Worm (Caenorhabditis elegans) whole organism, late embryonic: ENCODE results near the gene B0280.7.

Source experiments
- C08G9.2 ChIP-seq: sonication (generic microtip); optimal IDR thresholded peaks from 2 replicates; lab custom pipeline; 2016; ENCODE audit warnings: mild to moderate bottlenecking, missing genetic modification characterization, moderate library complexity, missing compliant biosample characterization
- C38D4.7 ChIP-seq: fragments of 200-800 bp; sonication (Bioruptor generic); optimal IDR thresholded peaks from 2 replicates; lab custom pipeline; 2018; ENCODE audit warnings: mild to moderate bottlenecking, missing genetic modification characterization, moderate library complexity, missing compliant biosample characterization
- F13H6.1 ChIP-seq: sonication (generic microtip); optimal IDR thresholded peaks from 2 replicates; lab custom pipeline; 2016; ENCODE audit warnings: missing genetic modification characterization, missing compliant biosample characterization
- K02D7.2 ChIP-seq: sonication (generic microtip); optimal IDR thresholded peaks from 2 replicates; lab custom pipeline; 2017; ENCODE audit warnings: mild to moderate bottlenecking, missing genetic modification characterization, missing compliant biosample characterization
- T23F11.4 ChIP-seq: fragments of 200-800 bp; sonication (Bioruptor generic); optimal IDR thresholded peaks from 2 replicates; lab custom pipeline; 2018; ENCODE audit warnings: mild to moderate bottlenecking, missing genetic modification characterization, missing compliant biosample characterization
- Y22D7AL.16 ChIP-seq: sonication (generic microtip); optimal IDR thresholded peaks from 2 replicates; lab custom pipeline; 2016; ENCODE audit warnings: missing genetic modification characterization, missing compliant biosample characterization
- ahr-1 ChIP-seq: sonication (generic microtip); optimal IDR thresholded peaks from 2 replicates; lab custom pipeline; 2016; ENCODE audit warnings: missing genetic modification characterization, missing compliant biosample characterization
- ceh-14 ChIP-seq: sonication (generic microtip); optimal IDR thresholded peaks from 2 replicates; lab custom pipeline; 2016; ENCODE audit warnings: missing genotype, missing genetic modification characterization, missing compliant biosample characterization
- ceh-19 ChIP-seq: fragments of 200-800 bp; sonication (Bioruptor generic); optimal IDR thresholded peaks from 2 replicates; lab custom pipeline; 2018; ENCODE audit warnings: mild to moderate bottlenecking, missing genetic modification characterization, missing compliant biosample characterization
- ceh-22 ChIP-seq: sonication (generic microtip); optimal IDR thresholded peaks from 2 replicates; lab custom pipeline; 2017; ENCODE audit warnings: missing biosample characterization, missing genetic modification characterization
- ceh-30 ChIP-seq: fragments of 150-350 bp; optimal IDR thresholded peaks from 2 replicates; lab custom pipeline; 2014; ENCODE audit warnings: missing biosample characterization, missing genetic modification characterization
- ceh-31 ChIP-seq: sonication (generic microtip); optimal IDR thresholded peaks from 2 replicates; lab custom pipeline; 2016; ENCODE audit warnings: missing genetic modification characterization, missing compliant biosample characterization
- ceh-6 ChIP-seq: fragments of 200-800 bp; sonication (Bioruptor generic); optimal IDR thresholded peaks from 2 replicates; lab custom pipeline; 2018; ENCODE audit warnings: mild to moderate bottlenecking, missing genetic modification characterization, missing compliant biosample characterization
- ceh-9 ChIP-seq: sonication (generic microtip); optimal IDR thresholded peaks from 2 replicates; lab custom pipeline; 2016; ENCODE audit warnings: mild to moderate bottlenecking, missing genetic modification characterization, inconsistent platforms, missing compliant biosample characterization
- che-1 ChIP-seq: sonication (generic microtip); optimal IDR thresholded peaks from 2 replicates; lab custom pipeline; 2016; ENCODE audit warnings: mild to moderate bottlenecking, missing genetic modification characterization, missing compliant biosample characterization
- dmd-4 ChIP-seq: sonication (generic microtip); optimal IDR thresholded peaks from 2 replicates; lab custom pipeline; 2016; ENCODE audit warnings: borderline replicate concordance, missing genetic modification characterization, missing compliant biosample characterization
- elt-4 ChIP-seq: sonication (generic microtip); optimal IDR thresholded peaks from 2 replicates; lab custom pipeline; 2016; ENCODE audit warnings: missing genetic modification characterization, missing compliant biosample characterization
- ets-4 ChIP-seq: sonication (generic microtip); optimal IDR thresholded peaks from 2 replicates; lab custom pipeline; 2016; ENCODE audit warnings: missing genetic modification characterization, missing compliant biosample characterization
- eyg-1 ChIP-seq: sonication (generic microtip); optimal IDR thresholded peaks from 2 replicates; lab custom pipeline; 2016; ENCODE audit warnings: missing genotype, missing genetic modification characterization, missing compliant biosample characterization
- fax-1 ChIP-seq: sonication (generic microtip); optimal IDR thresholded peaks from 2 replicates; lab custom pipeline; 2016; ENCODE audit warnings: missing genotype, missing genetic modification characterization, missing compliant biosample characterization
- fkh-10 ChIP-seq: fragments of 150-350 bp; optimal IDR thresholded peaks from 2 replicates; lab custom pipeline; 2014; ENCODE audit warnings: missing biosample characterization, missing genetic modification reagents, missing genetic modification characterization
- fkh-6 ChIP-seq: sonication (generic microtip); optimal IDR thresholded peaks from 2 replicates; lab custom pipeline; 2016; ENCODE audit warnings: missing genetic modification characterization, missing compliant biosample characterization
- hlh-30 ChIP-seq: sonication (generic microtip); optimal IDR thresholded peaks from 2 replicates; lab custom pipeline; 2017; ENCODE audit warnings: antibody characterized with exemption, missing genetic modification characterization, missing compliant biosample characterization; ENCODE audit not compliant: insufficient read depth
- hlh-6 ChIP-seq: sonication (generic microtip); optimal IDR thresholded peaks from 2 replicates; lab custom pipeline; 2016; ENCODE audit warnings: missing genotype, missing genetic modification characterization, missing compliant biosample characterization
- hlh-8 ChIP-seq: sonication (generic microtip); optimal IDR thresholded peaks from 2 replicates; lab custom pipeline; 2016; ENCODE audit warnings: missing genotype, missing genetic modification characterization, missing compliant biosample characterization
- madf-2 ChIP-seq: sonication (generic microtip); optimal IDR thresholded peaks from 2 replicates; lab custom pipeline; 2017; ENCODE audit warnings: missing genetic modification characterization, missing compliant biosample characterization
- mec-3 ChIP-seq: sonication (generic microtip); optimal IDR thresholded peaks from 2 replicates; lab custom pipeline; 2016; ENCODE audit warnings: borderline replicate concordance, missing genetic modification characterization, missing compliant biosample characterization
- nfya-1 ChIP-seq: sonication (generic microtip); optimal IDR thresholded peaks from 2 replicates; lab custom pipeline; 2017; ENCODE audit warnings: missing genetic modification characterization, mild to moderate bottlenecking, missing compliant biosample characterization, antibody characterized with exemption, moderate library complexity
- nhr-11 ChIP-seq: fragments of 150-350 bp; optimal IDR thresholded peaks from 2 replicates; lab custom pipeline; 2014; ENCODE audit warnings: missing biosample characterization, missing genetic modification characterization
- nhr-232 ChIP-seq: sonication (generic microtip); optimal IDR thresholded peaks from 2 replicates; lab custom pipeline; 2016; ENCODE audit warnings: missing genetic modification characterization, missing compliant biosample characterization
- odd-2 ChIP-seq: sonication (generic microtip); optimal IDR thresholded peaks from 2 replicates; lab custom pipeline; 2017; ENCODE audit warnings: antibody characterized with exemption, mild to moderate bottlenecking, missing genetic modification characterization, missing compliant biosample characterization
- pag-3 ChIP-seq: sonication (generic microtip); optimal IDR thresholded peaks from 2 replicates; lab custom pipeline; 2016; ENCODE audit warnings: missing compliant biosample characterization, missing genetic modification characterization, borderline replicate concordance
- pat-9 ChIP-seq: fragments of 200-800 bp; sonication (Bioruptor generic); optimal IDR thresholded peaks from 2 replicates; lab custom pipeline; 2018; ENCODE audit warnings: mild to moderate bottlenecking, missing genetic modification characterization, moderate library complexity, missing compliant biosample characterization
- pax-1 ChIP-seq: fragments of 150-350 bp; optimal IDR thresholded peaks from 2 replicates; lab custom pipeline; 2014; ENCODE audit warnings: missing biosample characterization, missing genetic modification characterization
- pha-4 ChIP-seq: fragments of 150-350 bp; optimal IDR thresholded peaks from 2 replicates; lab custom pipeline; 2018; ENCODE audit warnings: missing biosample characterization, missing genetic modification reagents, missing genetic modification characterization
- pqm-1 ChIP-seq: sonication (generic microtip); optimal IDR thresholded peaks from 2 replicates; lab custom pipeline; 2016; ENCODE audit warnings: missing genetic modification characterization, missing compliant biosample characterization
- rnt-1 ChIP-seq: sonication (generic microtip); optimal IDR thresholded peaks from 2 replicates; lab custom pipeline; 2016; ENCODE audit warnings: missing genetic modification characterization, missing compliant biosample characterization
- sdc-2 ChIP-seq: sonication (generic microtip); optimal IDR thresholded peaks from 2 replicates; lab custom pipeline; 2016; ENCODE audit warnings: missing genotype, missing genetic modification characterization, missing compliant biosample characterization
- sox-2 ChIP-seq: fragments of 200-800 bp; sonication (Bioruptor generic); IDR thresholded peaks from 2 replicates; pipeline ENCODE4 v1.3.6; 2022; ENCODE audit warnings: missing genetic modification reagents, missing genetic modification characterization, missing compliant biosample characterization
- sox-4 ChIP-seq: sonication (generic microtip); optimal IDR thresholded peaks from 2 replicates; lab custom pipeline; 2017; ENCODE audit warnings: mild to moderate bottlenecking, missing genetic modification characterization, inconsistent platforms, missing compliant biosample characterization
- syd-9 ChIP-seq: sonication (generic microtip); optimal IDR thresholded peaks from 2 replicates; lab custom pipeline; 2016; ENCODE audit warnings: mild to moderate bottlenecking, missing genetic modification characterization, moderate library complexity, missing compliant biosample characterization
- tbx-2 ChIP-seq: sonication (generic microtip); optimal IDR thresholded peaks from 2 replicates; lab custom pipeline; 2016; ENCODE audit warnings: missing genetic modification characterization, missing compliant biosample characterization
- tbx-7 ChIP-seq: sonication (generic microtip); optimal IDR thresholded peaks from 2 replicates; lab custom pipeline; 2016; ENCODE audit warnings: missing genotype, missing genetic modification characterization, missing compliant biosample characterization
- ttx-3 ChIP-seq: sonication (generic microtip); optimal IDR thresholded peaks from 2 replicates; lab custom pipeline; 2016; ENCODE audit warnings: missing genetic modification reagents, missing genetic modification characterization, missing compliant biosample characterization
- unc-42 ChIP-seq: sonication (generic microtip); optimal IDR thresholded peaks from 2 replicates; lab custom pipeline; 2016; ENCODE audit warnings: missing genotype, missing genetic modification characterization, missing compliant biosample characterization
- unc-55 ChIP-seq: sonication (generic microtip); optimal IDR thresholded peaks from 2 replicates; lab custom pipeline; 2017; ENCODE audit warnings: missing biosample characterization, missing genetic modification reagents, missing genetic modification characterization
- unc-86 ChIP-seq: sonication (generic microtip); optimal IDR thresholded peaks from 2 replicates; lab custom pipeline; 2016; ENCODE audit warnings: missing genetic modification characterization, missing compliant biosample characterization
- ztf-16 ChIP-seq: sonication (generic microtip); optimal IDR thresholded peaks from 2 replicates; lab custom pipeline; 2017; ENCODE audit warnings: missing genetic modification characterization, missing compliant biosample characterization

The B0280.7 gene

ce11 chrIII:7155631-7156030, 43.9 kb upstream of the B0280.7 start (continued):
- TF ChIP-seq fax-1 (tag; lab: Kevin White, UChicago) (peak; percentile 3), che-1 (tag; lab: Kevin White, UChicago) (no peak), ceh-6 (GFP tag; lab: Kevin White, UChicago) (no peak), unc-86 (tag; lab: Kevin White, UChicago) (peak; percentile 32)

- TF ChIP-seq hlh-30 (no peak), pax-1 (tag; lab: Kevin White, UChicago) (no peak), ttx-3 (tag; lab: Kevin White, UChicago) (no peak), pqm-1 (tag; lab: Kevin White, UChicago) (no peak), pha-4 (tag; lab: Kevin White, UChicago) (no peak), T23F11.4 (GFP tag; lab: Kevin White, UChicago) (no peak), F13H6.1 (tag; lab: Kevin White, UChicago) (no peak), unc-42 (tag; lab: Kevin White, UChicago) (no peak), ceh-14 (no peak), nfya-1 (tag; lab: Kevin White, UChicago) (no peak), ceh-19 (GFP tag; lab: Kevin White, UChicago) (no peak), ahr-1 (no peak), nhr-232 (tag; lab: Kevin White, UChicago) (no peak), mec-3 (tag; lab: Kevin White, UChicago) (no peak), madf-2 (tag; lab: Kevin White, UChicago) (no peak), ceh-31 (tag; lab: Kevin White, UChicago) (no peak)
Measured at ce11 chrIII:7154526-7154925, 42.8 kb upstream of the B0280.7 start.

DNA sequence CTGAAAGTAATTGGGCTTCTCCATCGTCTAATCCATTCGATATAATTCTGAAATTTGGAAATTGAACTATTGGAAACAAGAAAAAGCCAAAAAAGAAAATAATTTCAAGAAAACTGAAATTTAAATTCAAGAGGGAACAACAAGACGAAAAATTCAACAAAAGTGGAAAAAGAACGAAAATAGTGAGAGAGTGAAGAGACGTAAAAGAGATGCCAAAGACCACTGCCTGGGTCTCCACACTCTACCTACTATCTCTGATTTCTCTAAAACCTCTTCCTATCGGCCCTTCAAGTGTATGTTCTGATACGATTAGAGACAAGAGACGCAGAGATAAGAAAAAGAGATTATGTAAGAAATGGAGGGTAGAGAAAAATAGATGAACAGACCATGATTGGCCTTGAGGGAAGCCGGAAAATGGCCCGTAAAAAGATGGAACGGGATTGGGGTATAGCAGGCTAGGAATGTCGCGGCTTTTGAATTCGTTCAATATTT, 42.1 kb upstream of the B0280.7 start, which contains the start of gene ogt-1:
Gene ogt-1 (minus strand): TSS at position 51 of the 492 bp plus-strand sequence.
- TF ChIP-seq ets-4 (tag; lab: Kevin White, UChicago) (no peak), sox-4 (tag; lab: Kevin White, UChicago) (no peak), nhr-232 (tag; lab: Kevin White, UChicago) (no peak), K02D7.2 (tag; lab: Kevin White, UChicago) (no peak), nhr-11 (no peak), odd-2 (no peak), ceh-30 (no peak), nfya-1 (tag; lab: Kevin White, UChicago) (peak; percentile 93), pag-3 (no peak), fkh-6 (tag; lab: Kevin White, UChicago) (no peak), pha-4 (tag; lab: Kevin White, UChicago) (no peak), elt-4 (no peak), unc-86 (tag; lab: Kevin White, UChicago) (no peak), ztf-16 (tag; lab: Kevin White, UChicago) (no peak), sox-2 (no peak), rnt-1 (tag; lab: Kevin White, UChicago) (peak; percentile 14), ceh-31 (tag; lab: Kevin White, UChicago) (peak; percentile 68), tbx-7 (no peak), C38D4.7 (GFP tag; lab: Kevin White, UChicago) (no peak), C08G9.2 (no peak), fkh-10 (GFP tag; lab: Kevin White, UChicago) (no peak), syd-9 (tag; lab: Kevin White, UChicago) (no peak), ceh-9 (tag; lab: Kevin White, UChicago) (no peak), ttx-3 (tag; lab: Kevin White, UChicago) (no peak), tbx-2 (tag; lab: Kevin White, UChicago) (peak; percentile 4), eyg-1 (tag; lab: Kevin White, UChicago) (no peak), pax-1 (tag; lab: Kevin White, UChicago) (peak; percentile 79), hlh-30 (no peak), unc-42 (tag; lab: Kevin White, UChicago) (peak; percentile 66), F13H6.1 (tag; lab: Kevin White, UChicago) (no peak), dmd-4 (no peak), unc-55 (GFP tag; lab: Kevin White, UChicago) (peak; percentile 78), T23F11.4 (GFP tag; lab: Kevin White, UChicago) (no peak), pat-9 (tag; lab: Kevin White, UChicago) (no peak), sdc-2 (tag; lab: Kevin White, UChicago) (no peak), hlh-6 (tag; lab: Kevin White, UChicago) (no peak), Y22D7AL.16 (tag; lab: Kevin White, UChicago) (no peak), ceh-22 (tag; lab: Kevin White, UChicago) (no peak), hlh-8 (tag; lab: Kevin White, UChicago) (no peak)
